Fruit fly (Drosophila melanogaster): ENCODE results near the gene CG10681.

The CG10681 gene

dm6 chr3L:12486175-12486574, 15.1 kb upstream of the CG10681 start:
- TF ChIP-seq CTCF (optimal IDR thresholded peaks at IDR 0.05) (no peak), CG8478 (optimal IDR thresholded peaks at IDR 0.05) (no peak)

DNA sequence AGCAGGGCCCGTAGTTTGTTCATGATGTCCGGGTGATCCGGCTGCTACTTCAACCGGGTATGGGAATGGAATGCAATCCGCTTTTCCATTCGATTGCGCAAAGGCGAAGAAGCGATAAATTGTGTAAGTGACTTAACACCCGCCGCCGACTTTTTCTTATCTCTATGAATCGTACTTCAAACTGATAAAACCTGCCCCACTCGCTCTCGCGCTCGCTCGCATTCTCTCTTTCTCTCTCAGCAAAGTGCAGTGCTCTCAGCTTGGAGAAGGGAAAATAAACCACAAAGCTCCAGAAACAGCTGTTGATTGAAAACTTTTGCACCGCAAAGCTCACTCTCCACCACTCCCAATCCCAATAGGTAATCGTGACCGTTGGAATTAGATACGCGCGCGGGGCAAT, 11.4 kb upstream of the CG10681 start:
- TF ChIP-seq CTCF (optimal IDR thresholded peaks at IDR 0.05) (no peak), CG8478 (optimal IDR thresholded peaks at IDR 0.05) (no peak)

DNA sequence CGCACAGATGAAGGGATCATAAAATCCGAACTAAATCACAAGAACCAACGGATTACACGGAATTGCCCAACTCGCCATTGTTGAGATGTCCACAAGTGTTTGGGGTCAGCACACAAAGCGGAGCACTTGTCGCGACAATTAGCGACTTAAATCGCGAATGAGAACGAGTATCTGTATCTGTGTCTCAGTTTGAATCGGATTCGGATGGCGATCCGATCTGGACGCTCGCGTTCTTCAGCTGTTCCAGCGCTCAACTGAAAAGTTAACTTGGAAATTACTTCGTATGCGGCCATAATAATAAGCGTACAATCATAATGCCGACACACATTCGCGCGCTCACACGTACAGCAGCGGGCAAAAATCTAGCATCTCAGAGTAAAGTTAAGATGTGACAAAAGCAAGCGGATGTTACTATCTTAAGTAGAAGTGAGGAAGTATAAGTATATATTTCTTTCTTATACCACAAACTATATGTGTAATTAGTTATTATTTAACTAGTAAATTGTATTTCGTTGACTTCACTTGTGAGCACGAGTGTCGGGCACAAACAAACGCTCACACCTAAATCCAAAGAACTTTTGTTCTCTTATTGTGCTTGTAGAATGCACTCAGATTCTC, 10.8 kb upstream of the CG10681 start, which contains the start of gene CG10660:
TSS of gene CG10660 (minus strand) at position 259 of the 618 bp plus-strand sequence.
- TF ChIP-seq CTCF (optimal IDR thresholded peaks at IDR 0.05) (no peak), CG8478 (optimal IDR thresholded peaks at IDR 0.05) (no peak)

DNA sequence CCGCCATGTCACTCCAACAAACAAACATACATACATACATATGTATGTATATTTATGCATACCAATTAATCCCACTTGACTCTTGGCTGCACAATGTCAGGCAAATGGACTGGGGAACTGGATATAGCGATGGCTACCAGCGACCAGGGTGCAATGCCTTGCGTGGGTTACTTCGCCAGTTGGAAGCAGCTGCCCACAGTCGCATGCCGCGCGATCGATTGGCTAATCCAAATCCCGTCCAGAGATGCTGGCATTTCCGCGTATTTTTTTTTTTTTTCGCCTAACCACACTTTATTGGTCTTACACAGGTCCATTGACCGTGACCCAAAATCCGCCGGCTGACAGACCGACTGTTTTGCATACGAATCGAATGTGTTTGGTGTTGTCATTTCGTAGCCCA, 7.0 kb upstream of the CG10681 start:
- TF ChIP-seq CTCF (optimal IDR thresholded peaks at IDR 0.05) (no peak), CG8478 (optimal IDR thresholded peaks at IDR 0.05) (no peak)

- TF ChIP-seq CG8478 (optimal IDR thresholded peaks at IDR 0.05) (no peak), CTCF (optimal IDR thresholded peaks at IDR 0.05) (no peak)
These were observed 6.0 kb upstream of the CG10681 start for dm6 chr3L:12495312-12495725.

DNA sequence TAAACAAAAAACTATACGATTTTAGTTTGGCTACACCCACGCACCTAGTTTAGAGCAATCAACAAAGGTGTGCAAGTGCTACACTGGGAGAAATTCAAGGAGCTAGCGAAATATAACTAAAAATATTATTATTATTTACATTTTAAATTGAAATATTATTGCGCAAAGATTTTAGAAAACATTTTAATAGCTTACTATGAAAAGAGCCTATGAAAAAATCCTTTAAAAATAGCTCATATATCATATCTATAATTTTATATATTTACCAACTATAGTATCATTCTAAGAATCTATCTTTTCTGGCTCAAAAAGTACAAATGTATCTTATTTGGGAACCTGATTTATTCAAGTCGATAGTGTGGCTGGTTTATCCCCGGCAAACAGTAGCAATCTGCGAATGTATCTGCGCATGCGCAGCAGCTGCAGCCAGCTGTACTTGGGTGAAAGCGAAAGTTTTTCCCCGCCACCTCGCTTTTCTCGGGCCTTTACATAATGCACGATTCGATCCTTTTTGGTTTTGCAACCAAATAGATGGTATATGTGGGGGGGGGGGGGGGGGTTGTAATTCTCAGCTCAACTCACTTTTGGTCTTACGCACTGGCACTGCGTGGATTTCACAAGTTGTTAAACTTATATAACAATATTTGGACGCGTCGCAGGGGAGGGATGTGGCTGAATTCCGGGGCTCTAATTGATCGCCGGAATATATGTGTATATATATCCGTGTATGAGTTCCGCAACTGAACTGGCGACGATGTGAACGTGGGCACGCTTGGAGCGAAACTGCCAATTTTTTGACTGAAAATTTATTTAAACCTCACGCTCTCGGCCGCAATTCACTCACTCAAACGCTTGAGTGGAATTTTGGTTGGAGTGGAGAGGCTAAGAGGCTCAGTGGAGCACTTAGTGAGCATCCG, 4.6 kb upstream of the CG10681 start, which contains the start of gene CG10657:
TSS of gene CG10657 (minus strand) at position 789 of the 917 bp plus-strand sequence.
- TF ChIP-seq CTCF (optimal IDR thresholded peaks at IDR 0.05) (no peak), CG8478 (optimal IDR thresholded peaks at IDR 0.05) (no peak)

- TF ChIP-seq CG8478 (optimal IDR thresholded peaks at IDR 0.05): no peak
- TF ChIP-seq CTCF (optimal IDR thresholded peaks at IDR 0.05): no peak
These were observed 2.7 kb downstream of the CG10681 start, which contains the start of the genes CG10646 and vih for dm6 chr3L:12503865-12504650. CG10646 (minus strand) TSS chr3L:12503894. vih (plus strand) TSS chr3L:12504292.

dm6 chr3L:12505990-12506389, 4.7 kb downstream of the CG10681 start:
- TF ChIP-seq CTCF (optimal IDR thresholded peaks at IDR 0.05): no peak
- no peak for TF ChIP-seq CG8478 (optimal IDR thresholded peaks at IDR 0.05)

DNA sequence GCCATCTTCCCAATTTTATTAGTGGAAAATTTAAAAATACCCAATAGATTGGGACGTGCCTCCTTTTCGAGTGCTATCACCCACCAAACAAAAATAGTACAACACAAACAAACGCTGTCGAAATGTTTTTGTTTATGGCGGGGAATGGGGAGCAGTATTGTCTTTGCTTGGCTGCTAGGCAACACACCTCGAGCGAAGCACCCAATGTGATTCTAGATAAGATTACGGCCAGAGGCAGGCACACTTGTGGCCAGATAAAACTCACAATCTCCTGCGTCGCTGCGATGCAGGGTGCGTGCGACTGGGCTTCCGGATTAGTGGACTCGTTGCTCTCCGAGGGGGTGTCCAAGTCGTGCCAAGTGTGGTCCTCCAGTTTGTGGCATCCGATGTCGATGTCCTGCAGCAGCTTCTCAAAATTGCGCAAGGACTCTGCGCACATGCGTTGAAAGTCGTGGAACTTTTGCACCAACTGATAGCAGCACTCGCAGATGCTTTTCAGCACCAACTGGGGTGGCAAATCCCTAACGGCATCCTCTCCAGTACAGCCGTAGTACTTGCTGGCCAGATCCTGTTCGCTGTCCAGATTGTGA, 5.7 kb downstream of the CG10681 start:
- TF ChIP-seq CG8478 (optimal IDR thresholded peaks at IDR 0.05) (no peak), CTCF (optimal IDR thresholded peaks at IDR 0.05) (no peak)

dm6 chr3L:12507571-12507970, 6.3 kb downstream of the CG10681 start, which contains the start of gene CG10654:
CG10654 (minus strand) TSS chr3L:12507840.
- no peak for TF ChIP-seq CTCF (optimal IDR thresholded peaks at IDR 0.05)

dm6 chr3L:12514762-12515215, 13.5 kb downstream of the CG10681 start, which contains the start of the genes sti and tral:
sti (minus strand) TSS chr3L:12514815.
tral (plus strand) TSS chr3L:12515059.
- TF ChIP-seq CTCF (optimal IDR thresholded peaks at IDR 0.05) (no peak), CG8478 (optimal IDR thresholded peaks at IDR 0.05) (no peak)

dm6 chr3L:12515691-12516455, 14.6 kb downstream of the CG10681 start:
- TF ChIP-seq CG8478 (optimal IDR thresholded peaks at IDR 0.05): no peak
- TF ChIP-seq CTCF (optimal IDR thresholded peaks at IDR 0.05): no peak

DNA sequence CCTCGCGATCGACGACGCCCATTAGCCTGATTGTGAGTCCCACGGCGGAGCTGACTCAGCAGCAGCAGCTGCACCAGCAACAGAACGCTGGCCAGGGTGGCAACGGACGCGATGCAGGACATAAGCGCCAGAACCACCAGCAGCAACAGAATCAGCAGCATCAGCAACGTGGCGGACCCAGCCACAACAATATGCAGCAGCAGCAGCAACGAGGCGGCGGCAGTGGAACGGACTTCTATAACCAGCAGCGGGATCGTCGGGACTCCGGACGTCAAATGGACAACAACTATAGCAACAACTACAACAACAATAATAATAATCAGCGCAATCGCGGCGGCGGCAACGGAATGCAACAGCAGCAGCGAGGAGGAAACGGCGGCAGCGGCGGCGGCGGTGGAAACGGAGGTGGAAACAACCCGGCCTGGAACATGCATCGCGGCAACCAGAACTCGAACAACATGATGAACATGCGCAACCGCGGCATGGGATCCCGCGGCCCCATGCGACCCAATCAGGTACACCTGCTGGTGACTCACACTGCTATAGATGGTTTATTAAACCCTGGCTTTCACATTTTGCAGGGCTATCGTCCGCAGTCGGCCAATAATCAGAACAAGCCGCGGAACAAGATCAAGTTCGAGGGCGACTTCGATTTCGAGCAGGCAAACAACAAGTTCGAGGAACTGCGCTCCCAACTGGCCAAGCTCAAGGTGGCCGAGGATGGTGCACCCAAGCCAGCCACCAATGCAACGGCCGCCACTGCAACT, 16.3 kb downstream of the CG10681 start:
- TF ChIP-seq CG8478 (optimal IDR thresholded peaks at IDR 0.05): no peak
- TF ChIP-seq CTCF (optimal IDR thresholded peaks at IDR 0.05): no peak
